Fruit fly (Drosophila melanogaster) whole organism, adult: Measurements from ENCODE around the gene CG31689.

ENCODE experiments used
- CG14711 ChIP-seq: fragments of 200-800 bp; sonication (Bioruptor generic); optimal IDR thresholded peaks from 2 replicates; lab custom pipeline; 2018; ENCODE audit warnings: missing biosample characterization, mild to moderate bottlenecking, missing genetic modification characterization, moderate library complexity
- CG1620 ChIP-seq: fragments of 200-800 bp; sonication (Bioruptor generic); optimal IDR thresholded peaks from 2 replicates; lab custom pipeline; 2016; ENCODE audit warnings: missing biosample characterization, missing genetic modification characterization
- CG7045 ChIP-seq: fragments of 200-800 bp; sonication (Bioruptor generic); optimal IDR thresholded peaks from 2 replicates; lab custom pipeline; 2017; ENCODE audit warnings: missing biosample characterization, mild to moderate bottlenecking, missing genetic modification characterization
- Hr96 ChIP-seq: fragments of 200-800 bp; sonication (Bioruptor generic); optimal IDR thresholded peaks from 2 replicates; lab custom pipeline; 2016; ENCODE audit warnings: missing biosample characterization, missing genetic modification characterization
- cic ChIP-seq: fragments of 200-800 bp; sonication (Bioruptor generic); optimal IDR thresholded peaks from 2 replicates; lab custom pipeline; 2017; ENCODE audit warnings: missing biosample characterization, mild to moderate bottlenecking, missing genetic modification characterization, moderate library complexity
- kay ChIP-seq: fragments of 200-800 bp; sonication (Bioruptor generic); peaks from one replicate; lab custom pipeline; 2016; ENCODE audit warnings: missing biosample characterization, missing genetic modification characterization, borderline replicate concordance
- ovo ChIP-seq: fragments of 200-800 bp; sonication (Bioruptor generic); optimal IDR thresholded peaks from 2 replicates; lab custom pipeline; 2016; ENCODE audit warnings: missing biosample characterization, missing genetic modification characterization

dm6 chr2L:2725374-2725773 is at the start of gene CG31689:
- TF ChIP-seq CG7045 (no peak), ovo (GFP tag; lab: Kevin White, UChicago) (no peak), kay (no peak), Hr96 (GFP tag; lab: Kevin White, UChicago) (no peak), cic (no peak), CG14711 (tag; lab: Kevin White, UChicago) (no peak), CG1620 (no peak)
